Fruit fly (Drosophila melanogaster) whole organism: ENCODE measurements around the gene CG18622.

Experiments
- CG8478 ChIP-seq: fragments of >200 bp; optimal IDR thresholded peaks from 2 replicates; lab custom pipeline; 2018; ENCODE audit warnings: inconsistent platforms
- Dll ChIP-seq: fragments of >200 bp; optimal IDR thresholded peaks from 2 replicates; lab custom pipeline; 2017
- EcR ChIP-seq, 2 experiments: fragments of >200 bp; optimal IDR thresholded peaks; 2 replicates each; lab custom pipeline; 2017; ENCODE audit warnings: missing biosample characterization in 2 of 2, missing genetic modification characterization in 2 of 2, missing genetic modification reagents in 2 of 2
- pan ChIP-seq: fragments of >200 bp; optimal IDR thresholded peaks from 2 replicates; lab custom pipeline; 2017
- psq ChIP-seq: fragments of >200 bp; optimal IDR thresholded peaks from 2 replicates; lab custom pipeline; 2017
- usp ChIP-seq: fragments of >200 bp; optimal IDR thresholded peaks from 2 replicates; lab custom pipeline; 2017; ENCODE audit warnings: missing biosample characterization, missing genetic modification characterization, mixed read lengths

DNA sequence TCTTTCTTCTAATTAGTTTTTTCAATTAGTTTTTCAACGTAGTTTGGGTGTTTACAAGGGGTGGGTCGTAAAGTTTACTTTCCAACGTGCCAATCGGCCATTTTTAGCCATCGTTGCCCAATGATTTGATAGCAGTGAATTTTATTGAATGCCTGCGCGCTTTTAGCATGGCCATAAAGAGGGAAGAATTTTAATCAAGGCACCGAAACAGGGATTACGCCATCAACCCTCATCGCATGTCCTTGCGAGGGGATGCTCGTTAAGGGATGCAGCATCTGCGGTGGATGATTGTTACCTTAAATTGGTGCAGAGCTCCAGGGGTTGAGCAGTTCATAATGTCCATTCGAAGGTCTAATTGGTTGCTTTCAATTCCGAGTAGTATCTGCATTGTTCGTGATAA, 4.5 kb downstream of the CG18622 start:
- TF ChIP-seq psq, result no peak
- TF ChIP-seq CG8478 (lab: Kevin White, UChicago), result no peak
- no peak for TF ChIP-seq pan (lab: Kevin White, UChicago)
- no peak for TF ChIP-seq EcR (GFP tag; optimal IDR thresholded peaks at IDR 0.05; lab: Kevin White, UChicago)
- no peak for TF ChIP-seq Dll (lab: Kevin White, UChicago)
- TF ChIP-seq usp, result no peak
